Worm (Caenorhabditis elegans): ENCODE measurements around the gene B0294.1.
A peak's percentile ranks its signal among the peaks of the same experiment; 100 is the strongest.

B0294.1 gene

ce11 chrX:1909353-1909752 lies 12.2 kb upstream of the B0294.1 start:
- TF ChIP-seq pes-1 (GFP tag; IDR thresholded peaks at IDR 0.05): peak; percentile 43; the same call in 1 of the 2 replicates
- TF ChIP-seq hmg-4 (GFP tag; optimal IDR thresholded peaks at IDR 0.05): peak; percentile 58
- TF ChIP-seq ceh-13 (GFP tag; optimal IDR thresholded peaks at IDR 0.05): no peak
- TF ChIP-seq hnd-1 (tag; optimal IDR thresholded peaks at IDR 0.05): no peak
- peak; percentile 28; the same call in 1 of the 2 replicates for TF ChIP-seq tbx-37 (GFP tag; conservative IDR thresholded peaks at IDR 0.05)
- no peak for TF ChIP-seq ceh-36 (tag; optimal IDR thresholded peaks at IDR 0.05)
- TF ChIP-seq F13C5.2 (tag; optimal IDR thresholded peaks at IDR 0.05): peak; percentile 37
- no peak for TF ChIP-seq sea-1 (GFP tag; conservative IDR thresholded peaks at IDR 0.05)
- TF ChIP-seq tra-4 (tag; optimal IDR thresholded peaks at IDR 0.05): no peak
- TF ChIP-seq B0310.2 (tag; optimal IDR thresholded peaks at IDR 0.05): no peak
- TF ChIP-seq flt-1 (GFP tag; IDR thresholded peaks at IDR 0.05): no peak
- 0 out of 2 replicates have a peak, but pooled peaks have one; percentile 13 for TF ChIP-seq scrt-1 (GFP tag; IDR thresholded peaks at IDR 0.05)
- no peak for TF ChIP-seq hmbx-1 (tag; optimal IDR thresholded peaks at IDR 0.05)
- no peak for TF ChIP-seq aly-1 (tag; optimal IDR thresholded peaks at IDR 0.05)
- TF ChIP-seq ets-7 (tag; optimal IDR thresholded peaks at IDR 0.05): no peak
- TF ChIP-seq tbx-11 (GFP tag; IDR thresholded peaks at IDR 0.05): 0 out of 2 replicates have a peak, but pooled peaks have one; percentile 38
- no peak for TF ChIP-seq ama-1 (optimal IDR thresholded peaks at IDR 0.05)

DNA sequence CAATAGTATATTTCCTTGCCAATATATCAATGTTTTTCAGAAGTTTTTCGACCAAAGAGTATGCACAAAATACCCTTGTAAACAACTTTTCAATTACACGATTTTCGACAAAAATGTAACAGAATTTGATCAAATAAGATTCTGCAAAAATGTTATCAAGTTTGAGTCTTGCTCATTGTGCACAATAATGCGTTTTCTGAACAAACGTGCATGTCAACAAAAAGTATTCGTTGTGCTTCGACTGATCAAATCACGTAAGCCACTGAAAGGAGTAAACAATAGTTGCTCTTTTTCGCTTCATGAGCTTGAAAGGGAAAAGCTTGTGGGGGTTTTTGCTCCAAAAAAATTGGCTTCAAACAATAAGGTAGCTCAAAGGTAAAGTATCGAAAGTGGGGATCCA lies 9.9 kb upstream of the B0294.1 start:
- TF ChIP-seq pes-1 (GFP tag; IDR thresholded peaks at IDR 0.05) (no peak), sea-1 (GFP tag; conservative IDR thresholded peaks at IDR 0.05) (no peak), ceh-13 (GFP tag; optimal IDR thresholded peaks at IDR 0.05) (no peak), ets-7 (tag; optimal IDR thresholded peaks at IDR 0.05) (no peak), scrt-1 (GFP tag; IDR thresholded peaks at IDR 0.05) (no peak), B0310.2 (tag; optimal IDR thresholded peaks at IDR 0.05) (no peak), aly-1 (tag; optimal IDR thresholded peaks at IDR 0.05) (no peak)

DNA sequence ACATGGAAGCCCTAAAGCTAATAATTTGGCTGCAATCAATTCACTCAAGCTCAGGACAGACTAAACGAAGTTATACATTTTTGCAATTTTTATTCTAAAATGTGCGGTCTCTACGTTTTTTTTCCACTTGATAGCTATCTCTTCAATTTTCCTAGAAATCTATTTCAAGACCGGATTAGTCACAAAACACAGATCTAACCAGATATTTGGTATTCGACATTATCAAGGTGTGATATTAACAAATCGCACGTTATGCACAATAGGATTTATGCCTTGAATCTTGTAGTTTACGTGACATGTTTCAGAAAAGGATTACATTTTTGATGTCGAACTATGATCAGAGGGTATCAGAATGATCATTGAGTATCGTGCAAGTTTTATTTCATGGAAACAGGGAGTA lies 4.3 kb upstream of the B0294.1 start:
- no peak for TF ChIP-seq flt-1 (GFP tag; IDR thresholded peaks at IDR 0.05)
- TF ChIP-seq ceh-13 (GFP tag; optimal IDR thresholded peaks at IDR 0.05): no peak

DNA sequence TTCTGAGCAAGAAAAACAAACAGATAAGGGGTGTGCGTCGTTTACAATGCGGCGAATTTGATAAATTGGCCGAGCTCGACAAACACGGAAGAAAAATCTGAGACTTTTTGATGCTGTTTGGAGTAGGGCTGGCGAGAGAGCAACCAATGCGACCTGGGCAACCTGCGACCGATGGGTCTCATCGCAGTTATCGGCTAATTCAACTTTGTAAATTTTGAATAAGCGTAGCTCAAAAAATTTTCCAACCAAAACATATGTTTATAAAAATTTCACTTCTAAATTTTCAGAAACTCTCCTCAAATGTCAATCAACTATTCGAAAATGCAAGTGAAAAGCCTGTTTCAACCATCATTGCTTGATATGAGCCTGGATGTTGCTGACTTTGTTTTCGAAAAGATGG lies 5.3 kb downstream of the B0294.1 start, which contains the start of gene B0294.3:
Gene B0294.3 (plus strand): TSS at position 301 of the 400 bp plus-strand sequence.
- TF ChIP-seq scrt-1 (GFP tag; IDR thresholded peaks at IDR 0.05) (no peak), F13C5.2 (tag; optimal IDR thresholded peaks at IDR 0.05) (no peak), pes-1 (GFP tag; IDR thresholded peaks at IDR 0.05) (no peak)

DNA sequence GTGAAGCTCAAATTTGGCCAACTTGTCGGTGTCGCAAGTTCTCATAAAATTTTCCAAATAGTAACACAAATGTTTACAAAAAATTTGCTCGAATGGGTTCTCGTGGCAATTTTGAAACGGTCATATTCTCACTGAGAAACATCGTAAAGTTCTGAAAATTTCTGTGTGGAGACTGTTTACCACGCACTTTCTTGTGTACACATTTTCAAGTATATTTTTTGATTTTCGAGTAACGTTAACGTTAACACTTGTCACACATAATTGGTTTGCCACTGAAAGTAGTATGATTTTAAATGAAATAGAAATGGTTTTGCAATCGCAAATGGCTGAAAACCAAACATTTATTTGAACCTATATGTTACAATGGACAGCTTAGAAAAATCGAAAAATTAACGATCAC lies 6.3 kb downstream of the B0294.1 start:
- TF ChIP-seq tra-4 (tag; optimal IDR thresholded peaks at IDR 0.05): no peak
- TF ChIP-seq sea-1 (GFP tag; conservative IDR thresholded peaks at IDR 0.05): no peak
- no peak for TF ChIP-seq F13C5.2 (tag; optimal IDR thresholded peaks at IDR 0.05)
- TF ChIP-seq hnd-1 (tag; optimal IDR thresholded peaks at IDR 0.05): no peak
- no peak for TF ChIP-seq aly-1 (tag; optimal IDR thresholded peaks at IDR 0.05)

DNA sequence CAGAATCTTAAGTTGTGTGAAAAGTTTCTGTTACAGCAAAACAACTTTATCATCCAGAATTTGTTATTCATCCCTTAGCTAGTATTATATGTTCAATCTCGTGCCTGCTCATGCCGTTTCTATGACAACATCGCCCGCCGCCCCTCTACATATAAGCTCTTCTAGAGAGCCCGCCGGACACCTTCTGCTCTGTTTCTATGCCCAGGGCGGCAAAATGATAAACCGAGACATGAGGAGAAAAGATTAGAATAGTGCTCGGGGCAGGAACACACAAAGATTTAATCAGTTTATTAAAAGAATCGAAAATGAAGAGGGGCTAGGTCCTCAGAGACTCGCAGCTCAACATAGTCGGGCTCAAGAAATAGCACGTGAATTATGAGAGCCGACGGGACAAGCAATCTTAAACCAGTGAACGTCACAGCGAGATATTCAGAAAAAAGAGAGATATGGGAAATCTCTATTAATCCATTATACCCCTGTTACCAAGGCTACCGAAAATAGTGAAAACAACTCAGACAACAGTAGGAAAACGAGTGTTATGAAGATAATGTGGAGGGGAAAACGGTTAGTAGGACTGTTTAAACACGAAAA lies 8.6 kb downstream of the B0294.1 start:
- no peak for TF ChIP-seq sea-1 (GFP tag; conservative IDR thresholded peaks at IDR 0.05)
- TF ChIP-seq pes-1 (GFP tag; IDR thresholded peaks at IDR 0.05): 0 out of 2 replicates have a peak, but pooled peaks have one; percentile 7

- TF ChIP-seq tra-4 (tag; optimal IDR thresholded peaks at IDR 0.05): no peak
- TF ChIP-seq tbx-11 (GFP tag; IDR thresholded peaks at IDR 0.05): peak; percentile 91
- peak; percentile 81 for TF ChIP-seq hnd-1 (tag; optimal IDR thresholded peaks at IDR 0.05)
- peak; percentile 83 for TF ChIP-seq ceh-36 (tag; optimal IDR thresholded peaks at IDR 0.05)
- peak; percentile 93 for TF ChIP-seq pes-1 (GFP tag; IDR thresholded peaks at IDR 0.05)
- TF ChIP-seq ceh-13 (GFP tag; optimal IDR thresholded peaks at IDR 0.05): peak; percentile 76
- peak; percentile 52 for TF ChIP-seq ets-7 (tag; optimal IDR thresholded peaks at IDR 0.05)
- TF ChIP-seq B0310.2 (tag; optimal IDR thresholded peaks at IDR 0.05): peak; percentile 53
- peak; percentile 85 for TF ChIP-seq sea-1 (GFP tag; conservative IDR thresholded peaks at IDR 0.05)
- peak; percentile 89 for TF ChIP-seq F13C5.2 (tag; optimal IDR thresholded peaks at IDR 0.05)
- peak; percentile 91 for TF ChIP-seq hmg-4 (GFP tag; optimal IDR thresholded peaks at IDR 0.05)
- TF ChIP-seq tbx-37 (GFP tag; conservative IDR thresholded peaks at IDR 0.05): peak; percentile 81
- TF ChIP-seq hmbx-1 (tag; optimal IDR thresholded peaks at IDR 0.05): peak; percentile 51
- TF ChIP-seq scrt-1 (GFP tag; IDR thresholded peaks at IDR 0.05): peak; percentile 88
- no peak for TF ChIP-seq ama-1 (optimal IDR thresholded peaks at IDR 0.05)
- TF ChIP-seq aly-1 (tag; optimal IDR thresholded peaks at IDR 0.05): peak; percentile 83
- TF ChIP-seq flt-1 (GFP tag; IDR thresholded peaks at IDR 0.05): peak; percentile 94
Measured at ce11 chrX:1880665-1881064, 16.5 kb downstream of the B0294.1 start.

DNA sequence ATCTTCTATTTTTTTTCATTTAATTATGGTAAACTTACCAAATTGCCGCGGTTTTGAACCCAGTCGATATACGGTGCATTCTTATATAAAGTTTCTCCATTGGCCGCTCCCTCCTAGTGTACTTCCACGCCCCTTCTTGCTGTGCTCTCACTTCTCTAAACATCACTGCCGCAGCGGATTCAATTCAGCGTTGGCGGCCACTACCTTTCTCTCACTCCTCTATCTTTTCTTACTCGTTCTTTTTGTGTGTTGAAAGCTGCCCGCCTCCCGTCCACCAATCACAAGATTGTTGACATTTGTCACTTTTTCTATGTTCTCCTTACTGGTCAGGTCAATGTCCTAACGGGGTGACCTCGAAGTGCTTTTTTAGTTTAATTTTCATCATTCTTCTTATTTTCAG lies 26.2 kb downstream of the B0294.1 start:
- TF ChIP-seq tbx-11 (GFP tag; IDR thresholded peaks at IDR 0.05): no peak
- TF ChIP-seq B0310.2 (tag; optimal IDR thresholded peaks at IDR 0.05): no peak
- TF ChIP-seq pes-1 (GFP tag; IDR thresholded peaks at IDR 0.05): no peak
- TF ChIP-seq hnd-1 (tag; optimal IDR thresholded peaks at IDR 0.05): no peak

ce11 chrX:1864946-1865345 lies 32.2 kb downstream of the B0294.1 start, which contains the start of gene tbx-41:
Gene tbx-41, plus strand, starts transcription at chrX:1865246.
- TF ChIP-seq scrt-1 (GFP tag; IDR thresholded peaks at IDR 0.05) (no peak), ceh-36 (tag; optimal IDR thresholded peaks at IDR 0.05) (no peak), sea-1 (GFP tag; conservative IDR thresholded peaks at IDR 0.05) (no peak), hmg-4 (GFP tag; optimal IDR thresholded peaks at IDR 0.05) (no peak), tbx-11 (GFP tag; IDR thresholded peaks at IDR 0.05) (no peak), tbx-37 (GFP tag; conservative IDR thresholded peaks at IDR 0.05) (no peak), ama-1 (optimal IDR thresholded peaks at IDR 0.05) (no peak), flt-1 (GFP tag; IDR thresholded peaks at IDR 0.05) (no peak), tra-4 (tag; optimal IDR thresholded peaks at IDR 0.05) (no peak), F13C5.2 (tag; optimal IDR thresholded peaks at IDR 0.05) (no peak), ceh-13 (GFP tag; optimal IDR thresholded peaks at IDR 0.05) (no peak)

Measured in whole organism, early embryonic.